Fruit fly (Drosophila melanogaster) whole organism, adult: ENCODE measurements around the gene CG31776.

Source experiments
- CG14711 ChIP-seq: fragments of 200-800 bp; sonication (Bioruptor generic); optimal IDR thresholded peaks from 2 replicates; lab custom pipeline; 2018; ENCODE audit warnings: missing biosample characterization, mild to moderate bottlenecking, missing genetic modification characterization, moderate library complexity
- CG1620 ChIP-seq: fragments of 200-800 bp; sonication (Bioruptor generic); optimal IDR thresholded peaks from 2 replicates; lab custom pipeline; 2016; ENCODE audit warnings: missing biosample characterization, missing genetic modification characterization
- CG33017 ChIP-seq: fragments of 200-800 bp; sonication (Bioruptor generic); optimal IDR thresholded peaks from 2 replicates; lab custom pipeline; 2018; ENCODE audit warnings: missing biosample characterization, mild to moderate bottlenecking, missing genetic modification characterization, moderate library complexity
- CG5204 ChIP-seq: fragments of 200-800 bp; sonication (Bioruptor generic); optimal IDR thresholded peaks from 2 replicates; lab custom pipeline; 2016; ENCODE audit warnings: missing biosample characterization, missing genetic modification characterization
- CG7045 ChIP-seq: fragments of 200-800 bp; sonication (Bioruptor generic); optimal IDR thresholded peaks from 2 replicates; lab custom pipeline; 2017; ENCODE audit warnings: missing biosample characterization, mild to moderate bottlenecking, missing genetic modification characterization
- Crg-1 ChIP-seq: fragments of 200-800 bp; sonication (Bioruptor generic); optimal IDR thresholded peaks from 2 replicates; lab custom pipeline; 2016; ENCODE audit warnings: missing biosample characterization, missing genetic modification characterization
- bab1 ChIP-seq: fragments of 200-800 bp; sonication (Bioruptor generic); optimal IDR thresholded peaks from 3 replicates; lab custom pipeline; 2019; ENCODE audit warnings: missing biosample characterization, mild to moderate bottlenecking, missing genetic modification characterization, moderate library complexity
- cic ChIP-seq: fragments of 200-800 bp; sonication (Bioruptor generic); optimal IDR thresholded peaks from 2 replicates; lab custom pipeline; 2017; ENCODE audit warnings: missing biosample characterization, mild to moderate bottlenecking, missing genetic modification characterization, moderate library complexity
- cnc ChIP-seq, 2 experiments: fragments of >200 bp; optimal IDR thresholded peaks; 2 replicates each; lab custom pipeline; 2017
- kay ChIP-seq: fragments of 200-800 bp; sonication (Bioruptor generic); peaks from one replicate; lab custom pipeline; 2016; ENCODE audit warnings: missing biosample characterization, missing genetic modification characterization, borderline replicate concordance
- ovo ChIP-seq: fragments of 200-800 bp; sonication (Bioruptor generic); optimal IDR thresholded peaks from 2 replicates; lab custom pipeline; 2016; ENCODE audit warnings: missing biosample characterization, missing genetic modification characterization
- pad ChIP-seq: fragments of 200-800 bp; sonication (Bioruptor generic); optimal IDR thresholded peaks from 3 replicates; lab custom pipeline; 2017; ENCODE audit warnings: missing biosample characterization, missing genetic modification characterization, mild to moderate bottlenecking, moderate library complexity, missing genetic modification reagents
- tj ChIP-seq: fragments of 200-800 bp; sonication (Bioruptor generic); optimal IDR thresholded peaks from 3 replicates; lab custom pipeline; 2017; ENCODE audit warnings: missing biosample characterization, mild to moderate bottlenecking, missing genetic modification characterization, moderate library complexity
- toe ChIP-seq: fragments of 200-800 bp; sonication (Bioruptor generic); optimal IDR thresholded peaks from 2 replicates; lab custom pipeline; 2016; ENCODE audit warnings: missing biosample characterization, missing genetic modification characterization

- peak in 1 of 2 experiments; percentile 12 for TF ChIP-seq cnc (optimal IDR thresholded peaks at IDR 0.05; lab: Kevin White, UChicago)
- TF ChIP-seq kay (GFP tag; lab: Kevin White, UChicago): no peak
- TF ChIP-seq CG14711 (tag; lab: Kevin White, UChicago): no peak
- peak; percentile 40 for TF ChIP-seq bab1 (GFP tag; lab: Kevin White, UChicago)
- no peak for TF ChIP-seq ovo (GFP tag; lab: Kevin White, UChicago)
- no peak for TF ChIP-seq CG7045 (GFP tag; lab: Kevin White, UChicago)
- no peak for TF ChIP-seq CG1620 (GFP tag; lab: Kevin White, UChicago)
- no peak for TF ChIP-seq pad (GFP tag; lab: Kevin White, UChicago)
- no peak for TF ChIP-seq Crg-1 (GFP tag; lab: Kevin White, UChicago)
- no peak for TF ChIP-seq CG5204 (GFP tag; lab: Kevin White, UChicago)
- no peak for TF ChIP-seq tj (GFP tag; lab: Kevin White, UChicago)
- TF ChIP-seq toe (GFP tag; lab: Kevin White, UChicago): no peak
- TF ChIP-seq cic (GFP tag; lab: Kevin White, UChicago): no peak
- no peak for TF ChIP-seq CG33017 (tag; lab: Kevin White, UChicago)
Observed at dm6 chr2L:3469869-3470268, at the start of gene CG31776, which contains the start of gene Pif1.
